Worm (Caenorhabditis elegans): ENCODE results near the gene F32D8.2.

Gene F32D8.2

ce11 chrV:10865599-10865998 lies 18.0 kb upstream of the F32D8.2 start, which contains the start of gene saeg-1:
saeg-1 (minus strand) TSS chrV:10865699.
- no peak for TF ChIP-seq unc-42 (tag; optimal IDR thresholded peaks at IDR 0.05)
- TF ChIP-seq hlh-6 (tag; optimal IDR thresholded peaks at IDR 0.05) = no peak
- no peak for TF ChIP-seq tbx-2 (tag; optimal IDR thresholded peaks at IDR 0.05)
- TF ChIP-seq ceh-14 (tag; optimal IDR thresholded peaks at IDR 0.05) = no peak
- no peak for TF ChIP-seq Y22D7AL.16 (tag; optimal IDR thresholded peaks at IDR 0.05)
- no peak for TF ChIP-seq K02D7.2 (tag; optimal IDR thresholded peaks at IDR 0.05)
- no peak for TF ChIP-seq pag-3 (tag; optimal IDR thresholded peaks at IDR 0.05; ENCODE audit: borderline replicate concordance)
- no peak for TF ChIP-seq lin-11 (tag; optimal IDR thresholded peaks at IDR 0.05)
- TF ChIP-seq pha-2 (tag; optimal IDR thresholded peaks at IDR 0.05) = no peak
- TF ChIP-seq ceh-22 (tag; optimal IDR thresholded peaks at IDR 0.05) = no peak
- TF ChIP-seq ceh-24 (tag; optimal IDR thresholded peaks at IDR 0.05) = no peak
- no peak for TF ChIP-seq unc-86 (tag; optimal IDR thresholded peaks at IDR 0.05)

ce11 chrV:10867586-10867985 lies 16.0 kb upstream of the F32D8.2 start:
- TF ChIP-seq nhr-11 (tag; optimal IDR thresholded peaks at IDR 0.05) (no peak), dmd-4 (tag; optimal IDR thresholded peaks at IDR 0.05; ENCODE audit: borderline replicate concordance) (no peak), ceh-19 (GFP tag; optimal IDR thresholded peaks at IDR 0.05) (no peak), hlh-30 (tag; optimal IDR thresholded peaks at IDR 0.05; ENCODE audit: insufficient read depth) (peak; percentile 42)

ce11 chrV:10870050-10870449 lies 13.5 kb upstream of the F32D8.2 start:
- TF ChIP-seq hlh-13 (GFP tag; optimal IDR thresholded peaks at IDR 0.05) (no peak), sdc-2 (tag; optimal IDR thresholded peaks at IDR 0.05) (no peak), che-1 (tag; optimal IDR thresholded peaks at IDR 0.05) (no peak), sox-2 (GFP tag; IDR thresholded peaks at IDR 0.05) (no peak), ama-1 (optimal IDR thresholded peaks at IDR 0.05) (no peak), C38D4.7 (GFP tag; optimal IDR thresholded peaks at IDR 0.05) (no peak), nhr-11 (tag; optimal IDR thresholded peaks at IDR 0.05) (no peak), fkh-10 (GFP tag; optimal IDR thresholded peaks at IDR 0.05) (no peak), K02D7.2 (tag; optimal IDR thresholded peaks at IDR 0.05) (no peak)

- peak; percentile 35 for TF ChIP-seq ceh-14 (tag; optimal IDR thresholded peaks at IDR 0.05)
- TF ChIP-seq pros-1 (tag; optimal IDR thresholded peaks at IDR 0.05) = peak; percentile 12
- peak; percentile 45 for TF ChIP-seq hlh-30 (tag; optimal IDR thresholded peaks at IDR 0.05; ENCODE audit: insufficient read depth)
- no peak for TF ChIP-seq zip-5 (tag; optimal IDR thresholded peaks at IDR 0.05)
- no peak for TF ChIP-seq odd-2 (tag; optimal IDR thresholded peaks at IDR 0.05)
- peak; percentile 29 for TF ChIP-seq C08G9.2 (tag; optimal IDR thresholded peaks at IDR 0.05)
- peak; percentile 20 for TF ChIP-seq tbx-2 (tag; optimal IDR thresholded peaks at IDR 0.05)
- TF ChIP-seq ceh-24 (tag; optimal IDR thresholded peaks at IDR 0.05) = no peak
- TF ChIP-seq fkh-10 (GFP tag; optimal IDR thresholded peaks at IDR 0.05) = peak; percentile 17
- no peak for TF ChIP-seq ztf-16 (tag; optimal IDR thresholded peaks at IDR 0.05)
- no peak for TF ChIP-seq fkh-6 (tag; optimal IDR thresholded peaks at IDR 0.05)
- TF ChIP-seq gmeb-2 (tag; optimal IDR thresholded peaks at IDR 0.05) = no peak
- TF ChIP-seq unc-3 (GFP tag; conservative IDR thresholded peaks at IDR 0.05) = no peak
- no peak for TF ChIP-seq unc-3 (tag; optimal IDR thresholded peaks at IDR 0.05)
- peak; percentile 47 for TF ChIP-seq nfya-1 (tag; optimal IDR thresholded peaks at IDR 0.05)
- TF ChIP-seq ceh-22 (tag; optimal IDR thresholded peaks at IDR 0.05) = no peak
- peak; percentile 22 for TF ChIP-seq sdc-2 (tag; optimal IDR thresholded peaks at IDR 0.05)
- peak; percentile 88 for TF ChIP-seq unc-42 (tag; optimal IDR thresholded peaks at IDR 0.05)
- TF ChIP-seq ceh-31 (tag; optimal IDR thresholded peaks at IDR 0.05) = peak; percentile 58
- TF ChIP-seq ceh-18 (tag; optimal IDR thresholded peaks at IDR 0.05) = peak; percentile 81
- peak; percentile 3 for TF ChIP-seq F13H6.1 (tag; optimal IDR thresholded peaks at IDR 0.05)
Measured at ce11 chrV:10871457-10871861, 12.1 kb upstream of the F32D8.2 start.

- TF ChIP-seq ceh-6 (GFP tag; optimal IDR thresholded peaks at IDR 0.05) (no peak), ceh-45 (GFP tag; IDR thresholded peaks at IDR 0.05) (no peak), hlh-8 (tag; optimal IDR thresholded peaks at IDR 0.05) (no peak), fax-1 (tag; optimal IDR thresholded peaks at IDR 0.05) (no peak), nhr-11 (tag; optimal IDR thresholded peaks at IDR 0.05) (no peak), fkh-6 (tag; optimal IDR thresholded peaks at IDR 0.05) (no peak), ref-2 (tag; optimal IDR thresholded peaks at IDR 0.05) (no peak), T23F11.4 (GFP tag; optimal IDR thresholded peaks at IDR 0.05) (no peak), ceh-14 (tag; optimal IDR thresholded peaks at IDR 0.05) (no peak), ceh-31 (tag; optimal IDR thresholded peaks at IDR 0.05) (no peak), ceh-19 (GFP tag; optimal IDR thresholded peaks at IDR 0.05) (no peak), pha-2 (tag; optimal IDR thresholded peaks at IDR 0.05) (no peak), rnt-1 (tag; optimal IDR thresholded peaks at IDR 0.05) (no peak)
Measured at ce11 chrV:10873190-10873589, 10.4 kb upstream of the F32D8.2 start.
